Fruit fly (Drosophila melanogaster) whole organism, embryonic: ENCODE results near the gene KFase.
A peak's percentile ranks its signal among the peaks of the same experiment; 100 is the strongest.

Experiments
- Abd-B ChIP-seq: fragments of 200-800 bp; sonication (Bioruptor generic); optimal IDR thresholded peaks from 2 replicates; lab custom pipeline; 2018; ENCODE audit warnings: missing biosample characterization, mild to moderate bottlenecking, missing genetic modification characterization, moderate library complexity
- Atf6 ChIP-seq: fragments of 200-800 bp; sonication (Bioruptor generic); IDR thresholded peaks from 2 replicates; pipeline ENCODE4 v1.3.6; 2022; ENCODE audit warnings: missing biosample characterization, missing genetic modification characterization
- CG10321 ChIP-seq: fragments of 200-800 bp; sonication (Bioruptor generic); IDR thresholded peaks from 2 replicates; pipeline ENCODE4 v1.3.6; 2022; ENCODE audit warnings: missing biosample characterization, missing genetic modification characterization
- CG10366 ChIP-seq: fragments of 200-800 bp; sonication (Bioruptor generic); IDR thresholded peaks from 2 replicates; pipeline ENCODE4 v1.3.6; 2022; ENCODE audit warnings: missing biosample characterization, missing genetic modification characterization
- CG14014 ChIP-seq: fragments of 200-800 bp; sonication (Bioruptor generic); IDR thresholded peaks from 2 replicates; pipeline ENCODE4 v1.3.6; 2022; ENCODE audit warnings: missing biosample characterization, missing genetic modification characterization
- CG1647 ChIP-seq: fragments of 200-800 bp; sonication (Bioruptor generic); optimal IDR thresholded peaks from 3 replicates; lab custom pipeline; 2016; ENCODE audit warnings: missing biosample characterization, missing genetic modification characterization
- CG16815 ChIP-seq: fragments of 200-800 bp; sonication (Bioruptor generic); optimal IDR thresholded peaks from 3 replicates; lab custom pipeline; 2017; ENCODE audit warnings: missing biosample characterization, mild to moderate bottlenecking, missing genetic modification characterization
- CG17186 ChIP-seq: fragments of 200-800 bp; sonication (Bioruptor generic); optimal IDR thresholded peaks from 3 replicates; lab custom pipeline; 2017; ENCODE audit warnings: missing biosample characterization, missing genetic modification reagents, missing genetic modification characterization
- CG2889 ChIP-seq: fragments of 200-800 bp; sonication (Bioruptor generic); IDR thresholded peaks from 3 replicates; pipeline ENCODE4 v1.3.6; 2022; ENCODE audit warnings: missing biosample characterization, missing genetic modification characterization
- CG3281 ChIP-seq: fragments of 200-800 bp; sonication (Bioruptor generic); optimal IDR thresholded peaks from 3 replicates; lab custom pipeline; 2017; ENCODE audit warnings: missing biosample characterization, mild to moderate bottlenecking, missing genetic modification characterization
- CG3407 ChIP-seq: fragments of 200-800 bp; sonication (Bioruptor generic); optimal IDR thresholded peaks from 2 replicates; lab custom pipeline; 2018; ENCODE audit warnings: missing biosample characterization, mild to moderate bottlenecking, missing genetic modification characterization
- CG6175 ChIP-seq: fragments of 200-800 bp; sonication (Bioruptor generic); IDR thresholded peaks from 3 replicates; pipeline ENCODE4 v1.3.6; 2022; ENCODE audit warnings: missing biosample characterization, missing genetic modification characterization
- CG6272 ChIP-seq: fragments of 200-800 bp; sonication (Bioruptor generic); IDR thresholded peaks from 2 replicates; pipeline ENCODE4 v1.3.6; 2022; ENCODE audit warnings: missing biosample characterization, missing genetic modification characterization
- CG6654 ChIP-seq: fragments of 200-800 bp; sonication (Bioruptor generic); optimal IDR thresholded peaks from 2 replicates; lab custom pipeline; 2017; ENCODE audit warnings: missing biosample characterization, mild to moderate bottlenecking, missing genetic modification characterization
- CG6765 ChIP-seq: fragments of 200-800 bp; sonication (Bioruptor generic); optimal IDR thresholded peaks from 3 replicates; lab custom pipeline; 2017; ENCODE audit warnings: missing biosample characterization, mild to moderate bottlenecking, missing genetic modification characterization
- CG9727 ChIP-seq: fragments of 200-800 bp; sonication (Bioruptor generic); optimal IDR thresholded peaks from 3 replicates; lab custom pipeline; 2017; ENCODE audit warnings: missing biosample characterization, mild to moderate bottlenecking, missing genetic modification characterization
- D19B ChIP-seq: fragments of 200-800 bp; sonication (Bioruptor generic); optimal IDR thresholded peaks from 2 replicates; lab custom pipeline; 2017; ENCODE audit warnings: missing biosample characterization, mild to moderate bottlenecking, missing genetic modification characterization
- HLH4C ChIP-seq: fragments of 200-800 bp; sonication (Bioruptor generic); IDR thresholded peaks from 3 replicates; pipeline ENCODE4 v1.3.6; 2022; ENCODE audit warnings: missing biosample characterization, missing genetic modification characterization; ENCODE audit not compliant: partially characterized antibody
- Hey ChIP-seq: fragments of 200-800 bp; sonication (Bioruptor generic); optimal IDR thresholded peaks from 3 replicates; lab custom pipeline; 2018; ENCODE audit warnings: missing biosample characterization, mild to moderate bottlenecking, missing genetic modification characterization
- Hr51 ChIP-seq, 2 experiments: fragments of 200-800 bp; sonication (Bioruptor generic); optimal IDR thresholded peaks; 2 replicates in 1 of 2; 3 replicates in 1 of 2; lab custom pipeline; 2016 to 2018; ENCODE audit warnings: missing biosample characterization in 2 of 2, missing genetic modification characterization in 2 of 2, mild to moderate bottlenecking in 1 of 2, moderate library complexity in 1 of 2
- MBD-R2 ChIP-seq: fragments of 200-800 bp; sonication (Bioruptor generic); IDR thresholded peaks from 2 replicates; pipeline ENCODE4 v1.3.6; 2022; ENCODE audit warnings: missing biosample characterization, missing genetic modification characterization
- Mad ChIP-seq: fragments of 200-800 bp; sonication (Bioruptor generic); optimal IDR thresholded peaks from 2 replicates; lab custom pipeline; 2016; ENCODE audit warnings: missing biosample characterization, missing genetic modification characterization
- Med ChIP-seq: fragments of 200-800 bp; sonication (Bioruptor generic); peaks from one replicate; lab custom pipeline; 2016; ENCODE audit warnings: missing biosample characterization, missing genetic modification characterization, mild to moderate bottlenecking, inconsistent platforms, moderate library complexity
- Myb ChIP-seq: fragments of 200-800 bp; sonication (Bioruptor generic); optimal IDR thresholded peaks from 2 replicates; lab custom pipeline; 2016; ENCODE audit warnings: missing biosample characterization, missing genetic modification characterization
- NC2α ChIP-seq: fragments of 200-800 bp; sonication (Bioruptor generic); optimal IDR thresholded peaks from 2 replicates; lab custom pipeline; 2016; ENCODE audit warnings: missing biosample characterization, missing genetic modification characterization
- NFAT ChIP-seq: fragments of 200-800 bp; sonication (Bioruptor generic); IDR thresholded peaks from 2 replicates; pipeline ENCODE4 v1.3.6; 2022; ENCODE audit warnings: missing biosample characterization, missing genetic modification characterization
- NK7.1 ChIP-seq: fragments of 200-800 bp; sonication (Bioruptor generic); optimal IDR thresholded peaks from 3 replicates; lab custom pipeline; 2016; ENCODE audit warnings: missing biosample characterization, missing genetic modification characterization
- NfI ChIP-seq: fragments of 200-800 bp; sonication (Bioruptor generic); optimal IDR thresholded peaks from 3 replicates; lab custom pipeline; 2018; ENCODE audit warnings: missing biosample characterization, mild to moderate bottlenecking, missing genetic modification characterization, moderate library complexity
- Six4 ChIP-seq: fragments of 200-800 bp; sonication (Bioruptor generic); optimal IDR thresholded peaks from 2 replicates; lab custom pipeline; 2016; ENCODE audit warnings: missing biosample characterization, missing genetic modification characterization
- Tbp ChIP-seq: fragments of >200 bp; optimal IDR thresholded peaks from 2 replicates; lab custom pipeline; 2018; ENCODE audit warnings: missing biosample characterization, missing genetic modification characterization
- ab ChIP-seq: fragments of 200-800 bp; sonication (Bioruptor generic); optimal IDR thresholded peaks from 2 replicates; lab custom pipeline; 2016; ENCODE audit warnings: missing biosample characterization, missing genetic modification characterization
- ase ChIP-seq: fragments of 200-800 bp; sonication (Bioruptor generic); IDR thresholded peaks from 3 replicates; pipeline ENCODE4 v1.3.6; 2022; ENCODE audit warnings: missing biosample characterization, missing genetic modification characterization
- az2 ChIP-seq: fragments of 200-800 bp; sonication (Bioruptor generic); optimal IDR thresholded peaks from 3 replicates; lab custom pipeline; 2016; ENCODE audit warnings: missing biosample characterization, missing genetic modification characterization
- bab2 ChIP-seq: fragments of 200-800 bp; sonication (Bioruptor generic); optimal IDR thresholded peaks from 2 replicates; lab custom pipeline; 2016; ENCODE audit warnings: missing biosample characterization, missing genetic modification characterization
- bbx ChIP-seq: fragments of 200-800 bp; sonication (Bioruptor generic); IDR thresholded peaks from 2 replicates; pipeline ENCODE4 v1.3.6; 2022; ENCODE audit warnings: missing biosample characterization, missing genetic modification characterization; ENCODE audit not compliant: partially characterized antibody
- bigmax ChIP-seq: fragments of 200-800 bp; sonication (Bioruptor generic); optimal IDR thresholded peaks from 2 replicates; lab custom pipeline; 2018; ENCODE audit warnings: missing biosample characterization, mild to moderate bottlenecking, missing genetic modification characterization
- cg ChIP-seq: fragments of 200-800 bp; sonication (Bioruptor generic); optimal IDR thresholded peaks from 3 replicates; lab custom pipeline; 2019; ENCODE audit warnings: missing biosample characterization, mild to moderate bottlenecking, missing genetic modification characterization, moderate library complexity
- crol ChIP-seq: fragments of 200-800 bp; sonication (Bioruptor generic); IDR thresholded peaks from 2 replicates; pipeline ENCODE4 v1.3.6; 2022; ENCODE audit warnings: missing biosample characterization, missing genetic modification characterization
- fu2 ChIP-seq: fragments of 200-800 bp; sonication (Bioruptor generic); optimal IDR thresholded peaks from 2 replicates; lab custom pipeline; 2016; ENCODE audit warnings: missing biosample characterization, missing genetic modification characterization
- grn ChIP-seq: fragments of 200-800 bp; sonication (Bioruptor generic); optimal IDR thresholded peaks from 3 replicates; lab custom pipeline; 2017; ENCODE audit warnings: missing biosample characterization, missing genetic modification characterization
- hth ChIP-seq: fragments of >200 bp; optimal IDR thresholded peaks from 2 replicates; lab custom pipeline; 2017; ENCODE audit warnings: inconsistent platforms
- lab ChIP-seq: fragments of 200-800 bp; sonication (Bioruptor generic); optimal IDR thresholded peaks from 3 replicates; lab custom pipeline; 2017; ENCODE audit warnings: missing biosample characterization, missing genetic modification characterization, mild to moderate bottlenecking, moderate library complexity, missing genetic modification reagents
- nerfin-1 ChIP-seq: fragments of 200-800 bp; sonication (Bioruptor generic); optimal IDR thresholded peaks from 3 replicates; lab custom pipeline; 2019; ENCODE audit warnings: missing biosample characterization, mild to moderate bottlenecking, missing genetic modification characterization, moderate library complexity
- sob ChIP-seq: fragments of 200-800 bp; sonication (Bioruptor generic); IDR thresholded peaks from 2 replicates; pipeline ENCODE4 v1.3.6; 2022; ENCODE audit warnings: missing biosample characterization, missing genetic modification characterization
- tio ChIP-seq: fragments of 200-800 bp; sonication (Bioruptor generic); optimal IDR thresholded peaks from 2 replicates; lab custom pipeline; 2017; ENCODE audit warnings: missing biosample characterization, missing genetic modification characterization, inconsistent platforms
- tna ChIP-seq: fragments of 200-800 bp; sonication (Bioruptor generic); IDR thresholded peaks from 2 replicates; pipeline ENCODE4 v1.3.6; 2022; ENCODE audit warnings: missing biosample characterization, missing genetic modification characterization; ENCODE audit not compliant: partially characterized antibody
- unpg ChIP-seq: fragments of 200-800 bp; sonication (Bioruptor generic); optimal IDR thresholded peaks from 3 replicates; lab custom pipeline; 2018; ENCODE audit warnings: missing biosample characterization, mild to moderate bottlenecking, missing genetic modification characterization, moderate library complexity
- vvl ChIP-seq: fragments of 200-800 bp; sonication (Bioruptor generic); IDR thresholded peaks from 2 replicates; pipeline ENCODE4 v1.3.6; 2022; ENCODE audit warnings: missing biosample characterization, missing genetic modification characterization
- wor ChIP-seq: fragments of 200-800 bp; sonication (Bioruptor generic); IDR thresholded peaks from 2 replicates; pipeline ENCODE4 v1.3.6; 2022; ENCODE audit warnings: missing biosample characterization, missing genetic modification characterization
- yki ChIP-seq: fragments of >200 bp; optimal IDR thresholded peaks from 3 replicates; lab custom pipeline; 2018

The KFase gene

DNA sequence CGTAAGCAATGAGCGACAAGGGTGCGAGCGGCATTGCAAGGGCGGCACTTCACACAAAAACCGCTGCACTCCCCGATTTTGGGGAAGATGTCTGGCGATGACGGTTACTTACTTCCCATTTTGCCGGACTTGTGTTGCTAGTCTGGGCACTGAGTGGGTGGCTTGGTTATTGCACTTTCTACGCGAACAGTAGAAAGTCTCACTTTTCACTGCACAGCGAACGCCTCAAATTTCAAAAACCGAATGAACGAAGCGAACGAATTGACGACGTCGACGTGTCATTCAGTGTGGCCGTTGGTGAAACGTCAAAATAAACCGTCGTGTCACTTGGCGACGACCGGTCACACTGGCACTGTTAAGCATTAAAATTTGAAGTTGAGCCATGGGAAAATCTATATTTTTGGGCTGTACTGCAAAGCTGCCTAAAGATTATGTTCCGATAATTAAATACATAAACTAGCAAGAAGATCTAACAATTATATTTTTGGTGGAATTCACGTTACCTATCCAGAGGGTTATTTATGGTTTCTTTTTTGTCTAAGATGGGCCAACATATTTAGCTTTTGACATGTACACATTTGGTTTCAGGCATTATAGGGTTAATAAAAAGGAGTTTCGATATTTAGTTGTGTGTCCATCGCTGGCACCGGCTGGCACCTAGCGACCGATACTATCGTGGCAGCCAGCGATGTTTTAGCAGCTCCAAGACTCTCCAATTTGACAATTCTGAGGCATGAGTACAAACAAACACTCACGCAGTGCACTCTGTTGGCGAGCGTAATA lies 8.2 kb downstream of the KFase start, which contains the start of the genes Sec61alpha and Daxx (continued):
- TF ChIP-seq lab (GFP tag; lab: Kevin White, UChicago), result peak; percentile 87
- TF ChIP-seq CG6765 (GFP tag; lab: Kevin White, UChicago), result peak; percentile 67
- peak; percentile 16 for TF ChIP-seq NC2α
- TF ChIP-seq sob (GFP tag; lab: Robert Waterston, UW), result peak; percentile 88
- peak; percentile 100 for TF ChIP-seq tna
- peak; percentile 89 for TF ChIP-seq Abd-B
- peak; percentile 85 for TF ChIP-seq unpg (GFP tag; lab: Kevin White, UChicago)
- no peak for TF ChIP-seq grn (GFP tag; lab: Kevin White, UChicago)
- TF ChIP-seq Myb, result peak; percentile 80
- no peak for TF ChIP-seq hth (lab: Kevin White, UChicago)
- TF ChIP-seq CG10321 (GFP tag; lab: Robert Waterston, UW), result peak; percentile 46; the same call in 1 of the 2 replicates
- TF ChIP-seq CG2889, result peak; percentile 85
- peak; percentile 98 for TF ChIP-seq Med
- peak; percentile 89 for TF ChIP-seq fu2
- peak; percentile 69 for TF ChIP-seq D19B (GFP tag; lab: Kevin White, UChicago)
- TF ChIP-seq CG14014 (GFP tag; lab: Robert Waterston, UW), result peak; percentile 86
- TF ChIP-seq CG6654 (GFP tag; lab: Kevin White, UChicago), result peak; percentile 30
- TF ChIP-seq nerfin-1, result peak; percentile 58
- TF ChIP-seq Six4, result peak; percentile 67
- no peak for TF ChIP-seq bigmax (GFP tag; lab: Kevin White, UChicago)
- TF ChIP-seq NfI (GFP tag; lab: Kevin White, UChicago), result peak; percentile 82
- TF ChIP-seq HLH4C, result peak; percentile 99
- TF ChIP-seq az2 (GFP tag; lab: Kevin White, UChicago), result peak; percentile 86
- TF ChIP-seq wor (GFP tag; lab: Robert Waterston, UW), result peak; percentile 59
- no peak for TF ChIP-seq cg
- peak; percentile 80 for TF ChIP-seq Atf6 (GFP tag; lab: Robert Waterston, UW)
- peak; percentile 100 for TF ChIP-seq bbx
- peak; percentile 79 for TF ChIP-seq ab
- TF ChIP-seq CG9727, result peak; percentile 78
- TF ChIP-seq yki (lab: Kevin White, UChicago), result no peak
- peak; percentile 79 for TF ChIP-seq CG17186 (GFP tag; lab: Kevin White, UChicago)
- peak; percentile 82 for TF ChIP-seq Mad (GFP tag; lab: Kevin White, UChicago)
- peak; percentile 64 for TF ChIP-seq CG6175 (GFP tag; lab: Robert Waterston, UW)
- peak; percentile 68 for TF ChIP-seq NK7.1 (GFP tag; lab: Kevin White, UChicago)
- peak; percentile 82 for TF ChIP-seq CG10366 (GFP tag; lab: Robert Waterston, UW)
- peak; percentile 84 for TF ChIP-seq Hr51 (GFP tag; optimal IDR thresholded peaks at IDR 0.05; lab: Kevin White, UChicago)
- no peak for TF ChIP-seq Tbp (GFP tag; lab: Kevin White, UChicago)
- TF ChIP-seq CG1647 (GFP tag; lab: Kevin White, UChicago), result peak; percentile 76
- TF ChIP-seq CG16815 (GFP tag; lab: Kevin White, UChicago), result peak; percentile 73
- TF ChIP-seq CG6272 (GFP tag; lab: Robert Waterston, UW), result peak; percentile 89
- peak; percentile 77 for TF ChIP-seq ase (GFP tag; lab: Robert Waterston, UW)
- no peak for TF ChIP-seq Hey
- TF ChIP-seq CG3407, result peak; percentile 45
- peak; percentile 83 for TF ChIP-seq MBD-R2 (GFP tag; lab: Robert Waterston, UW)
- TF ChIP-seq CG3281 (GFP tag; lab: Kevin White, UChicago), result peak; percentile 70
- TF ChIP-seq crol (GFP tag; lab: Robert Waterston, UW), result no peak
- TF ChIP-seq tio, result no peak
- peak; percentile 80 for TF ChIP-seq bab2 (GFP tag; lab: Kevin White, UChicago)
- peak; percentile 90 for TF ChIP-seq vvl (GFP tag; lab: Robert Waterston, UW)
- peak; percentile 87 for TF ChIP-seq NFAT (GFP tag; lab: Robert Waterston, UW)
